Worm (Caenorhabditis elegans) whole organism, mixed stage, embryonic: ENCODE data around the gene F36H9.1.

Experiments
- M03D4.4 ChIP-seq: sonication (generic microtip); optimal IDR thresholded peaks from 2 replicates; lab custom pipeline; 2017; ENCODE audit warnings: mild to moderate bottlenecking, missing genetic modification characterization, missing compliant biosample characterization
- ces-1 ChIP-seq: fragments of 150-350 bp; optimal IDR thresholded peaks from 2 replicates; lab custom pipeline; 2014; ENCODE audit warnings: missing biosample characterization, missing genetic modification reagents, missing genetic modification characterization
- pha-4 ChIP-seq: fragments of 150-350 bp; optimal IDR thresholded peaks from 2 replicates; lab custom pipeline; 2018; ENCODE audit warnings: missing biosample characterization, missing genetic modification reagents, missing genetic modification characterization
- sptf-1 ChIP-seq: sonication (generic microtip); optimal IDR thresholded peaks from 2 replicates; lab custom pipeline; 2017; ENCODE audit warnings: mild to moderate bottlenecking, missing genetic modification characterization, moderate library complexity, missing compliant biosample characterization
- ztf-11 ChIP-seq: fragments of 150-350 bp; optimal IDR thresholded peaks from 2 replicates; lab custom pipeline; 2014; ENCODE audit warnings: missing biosample characterization, missing genetic modification characterization

DNA sequence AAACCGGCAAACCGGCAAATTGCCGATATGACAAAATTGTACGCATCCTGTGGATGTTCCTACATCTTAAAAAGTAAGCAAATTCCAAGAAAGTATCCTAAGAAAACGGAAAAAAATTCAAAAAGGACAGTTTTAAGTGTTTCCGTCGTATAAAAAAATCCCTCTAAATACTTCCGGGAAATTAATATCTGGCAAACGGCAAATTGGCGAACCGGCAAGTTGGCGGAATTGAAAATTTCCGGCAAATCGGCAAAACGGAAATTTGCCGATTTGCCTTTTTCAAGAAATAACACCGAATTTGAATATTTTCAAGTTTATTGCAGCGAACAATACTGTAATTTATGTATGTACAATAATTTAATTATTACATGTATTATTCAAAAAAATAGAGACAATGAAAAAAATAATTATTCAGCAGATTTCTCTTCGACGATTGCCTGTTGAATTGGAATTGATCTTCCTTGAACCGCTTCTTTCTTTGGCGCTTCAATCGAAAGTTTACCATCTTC, 9.8 kb downstream of the F36H9.1 start:
- TF ChIP-seq ces-1 (GFP tag; lab: Kevin White, UChicago) (no peak), sptf-1 (tag; lab: Kevin White, UChicago) (no peak), pha-4 (tag; lab: Kevin White, UChicago) (no peak), ztf-11 (tag; lab: Kevin White, UChicago) (no peak), M03D4.4 (tag; lab: Kevin White, UChicago) (no peak)
